Fruit fly (Drosophila melanogaster): ENCODE data around the gene Ppat-Dpck.

Gene Ppat-Dpck

DNA sequence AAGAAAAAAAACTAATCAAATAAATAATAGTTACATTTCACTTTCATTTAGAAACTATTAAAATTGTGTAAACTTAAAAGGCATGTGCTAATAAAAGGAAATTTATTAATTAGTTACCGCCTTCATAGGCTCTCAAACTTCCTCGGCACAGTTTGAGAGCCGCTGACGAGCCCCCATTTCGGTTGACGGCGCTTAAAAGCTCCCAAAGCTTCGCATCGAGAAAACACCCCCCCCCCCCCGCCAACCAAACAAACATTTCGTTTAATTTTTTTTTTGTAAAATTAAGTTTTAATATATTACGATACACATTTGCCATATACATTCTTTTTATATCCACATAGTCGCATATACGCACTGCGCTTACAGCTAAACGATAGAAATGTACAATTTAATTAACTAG lies 28.7 kb upstream of the Ppat-Dpck start:
- TF ChIP-seq Pif1B (GFP tag; optimal IDR thresholded peaks at IDR 0.05), result no peak
- TF ChIP-seq Pif1A (GFP tag; optimal IDR thresholded peaks at IDR 0.05), result no peak
- no peak for TF ChIP-seq EcR (GFP tag; optimal IDR thresholded peaks at IDR 0.05)
- no peak for TF ChIP-seq gl (tag; optimal IDR thresholded peaks at IDR 0.05)
- no peak for TF ChIP-seq CG4496 (GFP tag; IDR thresholded peaks at IDR 0.05)
- no peak for TF ChIP-seq CG12605 (GFP tag; IDR thresholded peaks at IDR 0.05)
- no peak for TF ChIP-seq CG9948 (tag; optimal IDR thresholded peaks at IDR 0.05)
- TF ChIP-seq Snoo (tag; optimal IDR thresholded peaks at IDR 0.05), result no peak
- TF ChIP-seq CG32121 (GFP tag; IDR thresholded peaks at IDR 0.05), result no peak
- TF ChIP-seq CG34367 (tag; optimal IDR thresholded peaks at IDR 0.05), result no peak
- no peak for TF ChIP-seq rn (GFP tag; IDR thresholded peaks at IDR 0.05)
- TF ChIP-seq Ets98B (GFP tag; IDR thresholded peaks at IDR 0.05), result no peak
- no peak for TF ChIP-seq D1 (tag; optimal IDR thresholded peaks at IDR 0.05)
- TF ChIP-seq CG8301 (tag; optimal IDR thresholded peaks at IDR 0.05), result no peak
- TF ChIP-seq CG10348 (GFP tag; IDR thresholded peaks at IDR 0.05), result no peak

DNA sequence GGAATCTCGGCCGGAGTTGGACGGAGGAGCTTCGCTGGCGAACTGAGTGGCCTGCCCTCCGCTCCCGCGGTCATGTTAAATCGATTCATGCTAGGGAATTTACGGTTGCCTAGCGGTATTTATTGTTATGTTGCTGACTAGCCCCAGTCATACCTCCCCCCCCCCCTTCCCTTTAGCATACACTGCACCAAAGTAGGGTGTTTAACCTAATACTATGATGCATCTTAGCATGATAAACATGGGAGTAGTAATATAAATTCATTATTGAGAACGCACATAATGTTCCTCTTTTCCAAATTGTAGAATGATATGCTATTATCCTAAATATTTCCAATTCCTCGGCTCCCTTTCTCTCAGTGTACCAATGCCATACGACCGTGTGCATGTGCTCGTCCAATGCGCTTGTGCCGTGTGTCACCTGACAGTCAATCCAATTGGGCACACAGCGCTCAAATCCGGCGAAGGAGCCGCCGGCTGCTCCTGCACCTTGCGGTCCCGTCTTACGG lies 28.0 kb upstream of the Ppat-Dpck start, which contains the start of gene Tektin-C:
Gene Tektin-C (minus strand): TSS at position 51 of the 506 bp plus-strand sequence.
- TF ChIP-seq CG8301 (tag; optimal IDR thresholded peaks at IDR 0.05) (no peak), Pif1A (GFP tag; optimal IDR thresholded peaks at IDR 0.05) (no peak), EcR (GFP tag; optimal IDR thresholded peaks at IDR 0.05) (no peak), fd96Ca (GFP tag; IDR thresholded peaks at IDR 0.05) (peak; percentile 30; the same call in 1 of the 3 replicates), CG4496 (GFP tag; IDR thresholded peaks at IDR 0.05) (no peak)

dm6 chr3L:5793967-5794366 lies 25.4 kb upstream of the Ppat-Dpck start, which contains the start of gene Bre1:
Bre1 (minus strand) TSS chr3L:5794192.
- TF ChIP-seq CG15710 (tag; optimal IDR thresholded peaks at IDR 0.05) (no peak), D1 (tag; optimal IDR thresholded peaks at IDR 0.05) (no peak), gl (tag; optimal IDR thresholded peaks at IDR 0.05) (no peak), CG8159 (tag; optimal IDR thresholded peaks at IDR 0.05) (no peak), CG32121 (GFP tag; IDR thresholded peaks at IDR 0.05) (no peak), Snoo (tag; optimal IDR thresholded peaks at IDR 0.05) (no peak), fd96Ca (GFP tag; IDR thresholded peaks at IDR 0.05) (no peak)

- TF ChIP-seq gl (tag; optimal IDR thresholded peaks at IDR 0.05) (no peak), CG15710 (tag; optimal IDR thresholded peaks at IDR 0.05) (no peak), EcR (GFP tag; optimal IDR thresholded peaks at IDR 0.05) (no peak), CG9948 (tag; optimal IDR thresholded peaks at IDR 0.05) (no peak), CG17806 (tag; optimal IDR thresholded peaks at IDR 0.05) (peak; percentile 18), Pif1A (GFP tag; optimal IDR thresholded peaks at IDR 0.05) (no peak), CG10348 (GFP tag; IDR thresholded peaks at IDR 0.05) (no peak), CG14655 (GFP tag; optimal IDR thresholded peaks at IDR 0.05) (no peak), CG8159 (tag; optimal IDR thresholded peaks at IDR 0.05) (no peak), D1 (tag; optimal IDR thresholded peaks at IDR 0.05) (no peak), CG32121 (GFP tag; IDR thresholded peaks at IDR 0.05) (no peak), Snoo (tag; optimal IDR thresholded peaks at IDR 0.05) (no peak), Ets98B (GFP tag; IDR thresholded peaks at IDR 0.05) (peak; percentile 32; the same call in 1 of the 2 replicates), CG8301 (tag; optimal IDR thresholded peaks at IDR 0.05) (no peak), CG12605 (GFP tag; IDR thresholded peaks at IDR 0.05) (peak; percentile 67), CG13204 (GFP tag; optimal IDR thresholded peaks at IDR 0.05) (no peak)
Observed at dm6 chr3L:5789663-5790062, 21.1 kb upstream of the Ppat-Dpck start.

DNA sequence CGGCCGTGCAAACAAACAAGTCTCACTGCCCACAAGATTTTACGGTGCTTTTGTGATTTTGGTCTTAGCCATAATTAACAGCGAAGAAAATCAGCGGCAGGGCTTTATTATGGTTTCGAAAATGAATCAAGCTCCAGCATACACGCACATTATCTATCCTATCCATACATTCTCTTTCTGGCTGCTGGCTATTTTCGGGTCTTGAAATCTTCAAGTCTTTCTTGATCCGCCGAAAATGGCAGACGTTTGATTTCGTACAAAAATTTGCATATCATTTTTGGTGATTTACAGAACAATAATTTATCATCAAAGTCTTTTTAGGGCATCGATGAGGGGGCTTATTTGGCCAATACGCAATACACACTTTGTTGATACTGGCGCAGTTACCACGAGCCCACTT lies 20.2 kb upstream of the Ppat-Dpck start:
- TF ChIP-seq CG13204 (GFP tag; optimal IDR thresholded peaks at IDR 0.05), result no peak
- no peak for TF ChIP-seq CG8301 (tag; optimal IDR thresholded peaks at IDR 0.05)
- no peak for TF ChIP-seq CG9948 (tag; optimal IDR thresholded peaks at IDR 0.05)
- no peak for TF ChIP-seq rn (GFP tag; IDR thresholded peaks at IDR 0.05)
- no peak for TF ChIP-seq CG34367 (tag; optimal IDR thresholded peaks at IDR 0.05)
- TF ChIP-seq Snoo (tag; optimal IDR thresholded peaks at IDR 0.05), result no peak
- no peak for TF ChIP-seq CG4496 (GFP tag; IDR thresholded peaks at IDR 0.05)
- TF ChIP-seq gl (tag; optimal IDR thresholded peaks at IDR 0.05), result no peak
- TF ChIP-seq CG32121 (GFP tag; IDR thresholded peaks at IDR 0.05), result no peak
- TF ChIP-seq Ets98B (GFP tag; IDR thresholded peaks at IDR 0.05), result no peak
- no peak for TF ChIP-seq CG15710 (tag; optimal IDR thresholded peaks at IDR 0.05)
- TF ChIP-seq Pif1B (GFP tag; optimal IDR thresholded peaks at IDR 0.05), result no peak
- TF ChIP-seq Pif1A (GFP tag; optimal IDR thresholded peaks at IDR 0.05), result no peak
- no peak for TF ChIP-seq CG14655 (GFP tag; optimal IDR thresholded peaks at IDR 0.05)
- TF ChIP-seq CG12605 (GFP tag; IDR thresholded peaks at IDR 0.05), result no peak
- no peak for TF ChIP-seq EcR (GFP tag; optimal IDR thresholded peaks at IDR 0.05)

- no peak for TF ChIP-seq Pif1B (GFP tag; optimal IDR thresholded peaks at IDR 0.05)
- no peak for TF ChIP-seq CG32121 (GFP tag; IDR thresholded peaks at IDR 0.05)
- TF ChIP-seq CG15710 (tag; optimal IDR thresholded peaks at IDR 0.05), result no peak
- TF ChIP-seq Pif1A (GFP tag; optimal IDR thresholded peaks at IDR 0.05), result no peak
- TF ChIP-seq CG14655 (GFP tag; optimal IDR thresholded peaks at IDR 0.05), result no peak
- TF ChIP-seq EcR (GFP tag; optimal IDR thresholded peaks at IDR 0.05), result no peak
- TF ChIP-seq Snoo (tag; optimal IDR thresholded peaks at IDR 0.05), result no peak
- TF ChIP-seq CG34367 (tag; optimal IDR thresholded peaks at IDR 0.05), result no peak
- no peak for TF ChIP-seq D1 (tag; optimal IDR thresholded peaks at IDR 0.05)
- no peak for TF ChIP-seq Ets98B (GFP tag; IDR thresholded peaks at IDR 0.05)
- no peak for TF ChIP-seq CG8301 (tag; optimal IDR thresholded peaks at IDR 0.05)
- no peak for TF ChIP-seq CG10348 (GFP tag; IDR thresholded peaks at IDR 0.05)
- TF ChIP-seq CG13204 (GFP tag; optimal IDR thresholded peaks at IDR 0.05), result no peak
- no peak for TF ChIP-seq CG12605 (GFP tag; IDR thresholded peaks at IDR 0.05)
- no peak for TF ChIP-seq gl (tag; optimal IDR thresholded peaks at IDR 0.05)
- no peak for TF ChIP-seq CG4496 (GFP tag; IDR thresholded peaks at IDR 0.05)
- no peak for TF ChIP-seq CG17806 (tag; optimal IDR thresholded peaks at IDR 0.05)
- TF ChIP-seq rn (GFP tag; IDR thresholded peaks at IDR 0.05), result no peak
Observed at dm6 chr3L:5787476-5787875, 18.9 kb upstream of the Ppat-Dpck start.

Data from whole organism, pupa.